Fruit fly (Drosophila melanogaster): ENCODE data around the gene snsl.

The snsl gene

dm6 chr2L:4891914-4892469 lies 14.6 kb downstream of the snsl start, which contains the start of gene CG3036 (continued):
- no peak for TF ChIP-seq sqz (GFP tag; optimal IDR thresholded peaks at IDR 0.05)
- no peak for TF ChIP-seq zen (tag; optimal IDR thresholded peaks at IDR 0.05)
- no peak for TF ChIP-seq h (optimal IDR thresholded peaks at IDR 0.05)
- no peak for TF ChIP-seq aop (GFP tag; IDR thresholded peaks at IDR 0.05)
- TF ChIP-seq CG17829 (tag; optimal IDR thresholded peaks at IDR 0.05), result peak; percentile 68
- no peak for TF ChIP-seq tll (GFP tag; optimal IDR thresholded peaks at IDR 0.05)
- no peak for TF ChIP-seq jing (GFP tag; optimal IDR thresholded peaks at IDR 0.05)
- no peak for TF ChIP-seq cato (GFP tag; optimal IDR thresholded peaks at IDR 0.05; ENCODE audit: borderline replicate concordance)
- no peak for TF ChIP-seq Hmx (GFP tag; optimal IDR thresholded peaks at IDR 0.05)
- no peak for TF ChIP-seq fu2 (GFP tag; optimal IDR thresholded peaks at IDR 0.05)
- TF ChIP-seq E2f1 (GFP tag; IDR thresholded peaks at IDR 0.05), result no peak
- no peak for TF ChIP-seq sc (optimal IDR thresholded peaks at IDR 0.05)
- no peak for TF ChIP-seq sc (GFP tag; optimal IDR thresholded peaks at IDR 0.05)
- no peak for TF ChIP-seq CG4707 (GFP tag; optimal IDR thresholded peaks at IDR 0.05)
- no peak for TF ChIP-seq knrl (GFP tag; IDR thresholded peaks at IDR 0.05; ENCODE audit: partially characterized antibody)
- TF ChIP-seq tup (GFP tag; optimal IDR thresholded peaks at IDR 0.05), result no peak
- TF ChIP-seq MESR4 (GFP tag; optimal IDR thresholded peaks at IDR 0.05), result peak; percentile 27
- TF ChIP-seq CG14014 (GFP tag; IDR thresholded peaks at IDR 0.05), result peak; percentile 56
- no peak for TF ChIP-seq CG17912 (GFP tag; optimal IDR thresholded peaks at IDR 0.05)
- TF ChIP-seq CG7987 (GFP tag; optimal IDR thresholded peaks at IDR 0.05), result no peak
- no peak for TF ChIP-seq CG1529 (GFP tag; optimal IDR thresholded peaks at IDR 0.05)
- TF ChIP-seq Doc2 (GFP tag; IDR thresholded peaks at IDR 0.05), result no peak
- TF ChIP-seq CG3995 (GFP tag; optimal IDR thresholded peaks at IDR 0.05), result no peak
- TF ChIP-seq nmo (GFP tag; optimal IDR thresholded peaks at IDR 0.05), result peak; percentile 29
- TF ChIP-seq CG4404 (GFP tag; IDR thresholded peaks at IDR 0.05), result no peak
- TF ChIP-seq Hr39 (optimal IDR thresholded peaks at IDR 0.05), result no peak
- no peak for TF ChIP-seq Lhr (GFP tag; optimal IDR thresholded peaks at IDR 0.05)
- no peak for TF ChIP-seq CG31388 (GFP tag; optimal IDR thresholded peaks at IDR 0.05)
- TF ChIP-seq E2f2 (GFP tag; IDR thresholded peaks at IDR 0.05), result peak; percentile 26; the same call in 1 of the 2 replicates
- no peak for TF ChIP-seq CG13775 (GFP tag; optimal IDR thresholded peaks at IDR 0.05)
- peak; percentile 34 for TF ChIP-seq mirr (GFP tag; optimal IDR thresholded peaks at IDR 0.05)
- peak; percentile 44; the same call in 1 of the 2 replicates for TF ChIP-seq Xrp1 (GFP tag; IDR thresholded peaks at IDR 0.05)
- TF ChIP-seq ro (GFP tag; IDR thresholded peaks at IDR 0.05), result no peak
- TF ChIP-seq gcm2 (GFP tag; optimal IDR thresholded peaks at IDR 0.05), result no peak
- no peak for TF ChIP-seq CG18476 (GFP tag; optimal IDR thresholded peaks at IDR 0.05)
- TF ChIP-seq peb (GFP tag; IDR thresholded peaks at IDR 0.05), result no peak
- no peak for TF ChIP-seq CG8478 (optimal IDR thresholded peaks at IDR 0.05)
- TF ChIP-seq YL-1 (GFP tag; optimal IDR thresholded peaks at IDR 0.05), result peak; percentile 9
- peak; percentile 18 for TF ChIP-seq nom (GFP tag; optimal IDR thresholded peaks at IDR 0.05)
- TF ChIP-seq H2.0 (GFP tag; IDR thresholded peaks at IDR 0.05), result no peak
- peak; percentile 4 for TF ChIP-seq CG18262 (tag; optimal IDR thresholded peaks at IDR 0.05)
- no peak for TF ChIP-seq CG15073 (GFP tag; optimal IDR thresholded peaks at IDR 0.05)
- TF ChIP-seq CG14860 (GFP tag; IDR thresholded peaks at IDR 0.05; ENCODE audit: partially characterized antibody), result no peak
- peak; percentile 57; the same call in 1 of the 2 replicates for TF ChIP-seq Atf6 (GFP tag; IDR thresholded peaks at IDR 0.05)
- TF ChIP-seq dan (GFP tag; IDR thresholded peaks at IDR 0.05), result no peak
- no peak for TF ChIP-seq Mrtf (GFP tag; IDR thresholded peaks at IDR 0.05)
- TF ChIP-seq CG17568 (GFP tag; optimal IDR thresholded peaks at IDR 0.05), result peak; percentile 38
- no peak for TF ChIP-seq Dip3 (GFP tag; optimal IDR thresholded peaks at IDR 0.05)
- TF ChIP-seq grn (GFP tag; optimal IDR thresholded peaks at IDR 0.05), result peak; percentile 45
- no peak for TF ChIP-seq Elba2 (GFP tag; optimal IDR thresholded peaks at IDR 0.05)
- no peak for TF ChIP-seq CG10959 (GFP tag; IDR thresholded peaks at IDR 0.05)
- no peak; the same call in 1 of the 2 replicates for TF ChIP-seq Scr (GFP tag; IDR thresholded peaks at IDR 0.05; ENCODE audit: partially characterized antibody)

All from whole organism, embryonic.